Fruit fly (Drosophila melanogaster) whole organism, embryonic: ENCODE results near the gene CG32436.
A peak's percentile ranks its signal among the peaks of the same experiment; 100 is the strongest.

Experiments
- ATbp ChIP-seq: fragments of 200-800 bp; sonication (Bioruptor generic); optimal IDR thresholded peaks from 2 replicates; lab custom pipeline; 2017; ENCODE audit warnings: missing biosample characterization, mild to moderate bottlenecking, missing genetic modification characterization, missing genetic modification reagents
- Antp ChIP-seq: fragments of 200-800 bp; sonication (Bioruptor generic); optimal IDR thresholded peaks from 3 replicates; lab custom pipeline; 2016; ENCODE audit warnings: missing biosample characterization, missing genetic modification characterization
- Atf3 ChIP-seq: fragments of 200-800 bp; sonication (Bioruptor generic); optimal IDR thresholded peaks from 3 replicates; lab custom pipeline; 2016; ENCODE audit warnings: missing biosample characterization, missing genetic modification characterization
- CG11560 ChIP-seq: fragments of 200-800 bp; sonication (Bioruptor generic); IDR thresholded peaks from 3 replicates; pipeline ENCODE4 v1.3.6; 2022; ENCODE audit warnings: missing biosample characterization, missing genetic modification characterization
- CG13287 ChIP-seq: fragments of 200-800 bp; sonication (Bioruptor generic); IDR thresholded peaks from 2 replicates; pipeline ENCODE4 v1.3.6; 2022; ENCODE audit warnings: missing biosample characterization, missing genetic modification characterization; ENCODE audit not compliant: partially characterized antibody
- CG14710 ChIP-seq: fragments of 200-800 bp; sonication (Bioruptor generic); optimal IDR thresholded peaks from 3 replicates; lab custom pipeline; 2019; ENCODE audit warnings: missing biosample characterization, mild to moderate bottlenecking, missing genetic modification characterization, moderate library complexity
- CG15073 ChIP-seq: fragments of 200-800 bp; sonication (Bioruptor generic); optimal IDR thresholded peaks from 2 replicates; lab custom pipeline; 2016; ENCODE audit warnings: missing biosample characterization, missing genetic modification characterization
- CG16779 ChIP-seq: fragments of 200-800 bp; sonication (Bioruptor generic); IDR thresholded peaks from 2 replicates; pipeline ENCODE4 v1.3.6; 2022; ENCODE audit warnings: missing biosample characterization, missing genetic modification characterization
- CG17568 ChIP-seq: fragments of 200-800 bp; sonication (Bioruptor generic); optimal IDR thresholded peaks from 2 replicates; lab custom pipeline; 2018; ENCODE audit warnings: missing biosample characterization, mild to moderate bottlenecking, missing genetic modification characterization, moderate library complexity
- CG17912 ChIP-seq: fragments of 200-800 bp; sonication (Bioruptor generic); optimal IDR thresholded peaks from 2 replicates; lab custom pipeline; 2018; ENCODE audit warnings: missing biosample characterization, mild to moderate bottlenecking, missing genetic modification characterization
- CG31224 ChIP-seq: fragments of 200-800 bp; sonication (Bioruptor generic); IDR thresholded peaks from 2 replicates; pipeline ENCODE4 v1.3.6; 2022; ENCODE audit warnings: missing biosample characterization, missing genetic modification characterization
- CG34422 ChIP-seq: fragments of 200-800 bp; sonication (Bioruptor generic); IDR thresholded peaks from 3 replicates; pipeline ENCODE4 v1.3.6; 2022; ENCODE audit warnings: missing biosample characterization, missing genetic modification characterization
- CG3838 ChIP-seq: fragments of 200-800 bp; sonication (Bioruptor generic); optimal IDR thresholded peaks from 3 replicates; lab custom pipeline; 2016; ENCODE audit warnings: missing biosample characterization, missing genetic modification characterization
- CG4730 ChIP-seq: fragments of 200-800 bp; sonication (Bioruptor generic); IDR thresholded peaks from 2 replicates; pipeline ENCODE4 v1.3.6; 2022; ENCODE audit warnings: missing biosample characterization, missing genetic modification characterization
- CG4820 ChIP-seq: fragments of 200-800 bp; sonication (Bioruptor generic); optimal IDR thresholded peaks from 3 replicates; lab custom pipeline; 2016; ENCODE audit warnings: missing biosample characterization, missing genetic modification characterization
- CG5245 ChIP-seq: fragments of 200-800 bp; sonication (Bioruptor generic); optimal IDR thresholded peaks from 3 replicates; lab custom pipeline; 2016; ENCODE audit warnings: missing biosample characterization, missing genetic modification characterization
- CG6765 ChIP-seq: fragments of 200-800 bp; sonication (Bioruptor generic); optimal IDR thresholded peaks from 3 replicates; lab custom pipeline; 2017; ENCODE audit warnings: missing biosample characterization, mild to moderate bottlenecking, missing genetic modification characterization
- CG6791 ChIP-seq: fragments of 200-800 bp; sonication (Bioruptor generic); IDR thresholded peaks from 3 replicates; pipeline ENCODE4 v1.3.6; 2022; ENCODE audit warnings: missing biosample characterization, missing genetic modification characterization; ENCODE audit not compliant: partially characterized antibody
- CG8290 ChIP-seq, 3 experiments: fragments of 200-800 bp; sonication (Bioruptor generic); optimal IDR thresholded peaks; 2 replicates each; lab custom pipeline; 2016 to 2019; ENCODE audit warnings: missing biosample characterization in 3 of 3, missing genetic modification characterization in 3 of 3, mild to moderate bottlenecking in 2 of 3, moderate library complexity in 1 of 3
- CG9797 ChIP-seq: fragments of 200-800 bp; sonication (Bioruptor generic); optimal IDR thresholded peaks from 3 replicates; lab custom pipeline; 2018; ENCODE audit warnings: missing biosample characterization, mild to moderate bottlenecking, missing genetic modification characterization
- CoRest ChIP-seq: fragments of 200-800 bp; sonication (Bioruptor generic); optimal IDR thresholded peaks from 3 replicates; lab custom pipeline; 2018; ENCODE audit warnings: missing biosample characterization, mild to moderate bottlenecking, missing genetic modification characterization, moderate library complexity
- Dll ChIP-seq: fragments of 200-800 bp; sonication (Bioruptor generic); IDR thresholded peaks from 4 replicates; pipeline ENCODE4 v1.3.6; 2022; ENCODE audit warnings: missing biosample characterization, missing genetic modification characterization; ENCODE audit not compliant: partially characterized antibody
- Ets65A ChIP-seq: fragments of 200-800 bp; sonication (Bioruptor generic); peaks from one replicate; lab custom pipeline; 2016; ENCODE audit warnings: missing biosample characterization, missing genetic modification characterization
- Gug ChIP-seq: fragments of 200-800 bp; sonication (Bioruptor generic); IDR thresholded peaks from 4 replicates; pipeline ENCODE4 v1.3.6; 2022; ENCODE audit warnings: missing biosample characterization, missing genetic modification characterization
- NC2β ChIP-seq: fragments of 200-800 bp; sonication (Bioruptor generic); optimal IDR thresholded peaks from 2 replicates; lab custom pipeline; 2016; ENCODE audit warnings: missing biosample characterization, missing genetic modification characterization
- Nf-YB ChIP-seq: fragments of 200-800 bp; sonication (Bioruptor generic); optimal IDR thresholded peaks from 3 replicates; lab custom pipeline; 2019; ENCODE audit warnings: missing biosample characterization, mild to moderate bottlenecking, missing genetic modification characterization, moderate library complexity
- Pdp1 ChIP-seq, 2 experiments: fragments of 200-800 bp; sonication (Bioruptor generic); optimal IDR thresholded peaks; 3 replicates each; lab custom pipeline; 2016; ENCODE audit warnings: missing biosample characterization in 2 of 2, missing genetic modification characterization in 2 of 2, mild to moderate bottlenecking in 1 of 2, moderate library complexity in 1 of 2
- ac ChIP-seq: fragments of 200-800 bp; sonication (Bioruptor generic); optimal IDR thresholded peaks from 3 replicates; lab custom pipeline; 2017; ENCODE audit warnings: missing biosample characterization, mild to moderate bottlenecking, missing genetic modification characterization
- al ChIP-seq: fragments of 200-800 bp; sonication (Bioruptor generic); IDR thresholded peaks from 2 replicates; pipeline ENCODE4 v1.3.6; 2022; ENCODE audit warnings: missing biosample characterization, missing genetic modification characterization
- bab2 ChIP-seq: fragments of 200-800 bp; sonication (Bioruptor generic); optimal IDR thresholded peaks from 2 replicates; lab custom pipeline; 2016; ENCODE audit warnings: missing biosample characterization, missing genetic modification characterization
- caup ChIP-seq: fragments of 200-800 bp; sonication (Bioruptor generic); optimal IDR thresholded peaks from 3 replicates; lab custom pipeline; 2017; ENCODE audit warnings: missing biosample characterization, mild to moderate bottlenecking, missing genetic modification characterization, moderate library complexity; ENCODE audit not compliant: severe bottlenecking
- ci ChIP-seq: fragments of 200-800 bp; sonication (Bioruptor generic); IDR thresholded peaks from 3 replicates; pipeline ENCODE4 v1.3.6; 2022; ENCODE audit warnings: missing biosample characterization, missing genetic modification characterization
- fd102C ChIP-seq: fragments of 200-800 bp; sonication (Bioruptor generic); optimal IDR thresholded peaks from 2 replicates; lab custom pipeline; 2018; ENCODE audit warnings: missing biosample characterization, mild to moderate bottlenecking, missing genetic modification characterization, moderate library complexity
- fd64A ChIP-seq: fragments of 200-800 bp; sonication (Bioruptor generic); optimal IDR thresholded peaks from 3 replicates; lab custom pipeline; 2018; ENCODE audit warnings: missing biosample characterization, mild to moderate bottlenecking, missing genetic modification characterization
- gce ChIP-seq: fragments of 200-800 bp; sonication (Bioruptor generic); IDR thresholded peaks from 3 replicates; pipeline ENCODE4 v1.3.6; 2022; ENCODE audit warnings: missing biosample characterization, missing genetic modification characterization
- ind ChIP-seq: fragments of 200-800 bp; sonication (Bioruptor generic); optimal IDR thresholded peaks from 3 replicates; lab custom pipeline; 2016; ENCODE audit warnings: missing biosample characterization, missing genetic modification characterization
- lab ChIP-seq: fragments of 200-800 bp; sonication (Bioruptor generic); optimal IDR thresholded peaks from 3 replicates; lab custom pipeline; 2017; ENCODE audit warnings: missing biosample characterization, missing genetic modification characterization, mild to moderate bottlenecking, moderate library complexity, missing genetic modification reagents
- lilli ChIP-seq: fragments of 200-800 bp; sonication (Bioruptor generic); optimal IDR thresholded peaks from 3 replicates; lab custom pipeline; 2016; ENCODE audit warnings: missing biosample characterization, missing genetic modification characterization
- maf-S ChIP-seq: fragments of 200-800 bp; sonication (Bioruptor generic); optimal IDR thresholded peaks from 2 replicates; lab custom pipeline; 2016; ENCODE audit warnings: missing biosample characterization, missing genetic modification characterization
- odd ChIP-seq: fragments of 200-800 bp; sonication (Bioruptor generic); optimal IDR thresholded peaks from 2 replicates; lab custom pipeline; 2017; ENCODE audit warnings: missing biosample characterization, mild to moderate bottlenecking, missing genetic modification characterization
- pros ChIP-seq: fragments of 200-800 bp; sonication (Bioruptor generic); optimal IDR thresholded peaks from 3 replicates; lab custom pipeline; 2019; ENCODE audit warnings: missing biosample characterization, mild to moderate bottlenecking, missing genetic modification characterization, moderate library complexity
- pum ChIP-seq: fragments of 200-800 bp; sonication (Bioruptor generic); optimal IDR thresholded peaks from 2 replicates; lab custom pipeline; 2016; ENCODE audit warnings: missing biosample characterization, missing genetic modification characterization
- pzg ChIP-seq: fragments of 200-800 bp; sonication (Bioruptor generic); optimal IDR thresholded peaks from 3 replicates; lab custom pipeline; 2018; ENCODE audit warnings: missing biosample characterization, mild to moderate bottlenecking, missing genetic modification characterization, moderate library complexity
- repo ChIP-seq: fragments of 200-800 bp; sonication (Bioruptor generic); optimal IDR thresholded peaks from 2 replicates; lab custom pipeline; 2016; ENCODE audit warnings: missing biosample characterization, missing genetic modification characterization
- tin ChIP-seq: fragments of 200-800 bp; sonication (Bioruptor generic); optimal IDR thresholded peaks from 3 replicates; lab custom pipeline; 2016; ENCODE audit warnings: missing biosample characterization, missing genetic modification characterization
- tup ChIP-seq: fragments of 200-800 bp; sonication (Bioruptor generic); optimal IDR thresholded peaks from 2 replicates; lab custom pipeline; 2016; ENCODE audit warnings: missing biosample characterization, mild to moderate bottlenecking, missing genetic modification characterization, moderate library complexity
- unpg ChIP-seq: fragments of 200-800 bp; sonication (Bioruptor generic); optimal IDR thresholded peaks from 3 replicates; lab custom pipeline; 2018; ENCODE audit warnings: missing biosample characterization, mild to moderate bottlenecking, missing genetic modification characterization, moderate library complexity
- vfl ChIP-seq: fragments of 200-800 bp; sonication (Bioruptor generic); optimal IDR thresholded peaks from 2 replicates; lab custom pipeline; 2016; ENCODE audit warnings: missing biosample characterization, missing genetic modification characterization
- vnd ChIP-seq: fragments of 200-800 bp; sonication (Bioruptor generic); IDR thresholded peaks from 3 replicates; pipeline ENCODE4 v1.3.6; 2022; ENCODE audit warnings: missing biosample characterization, missing genetic modification characterization; ENCODE audit not compliant: partially characterized antibody

Gene CG32436

dm6 chr3L:21347197-21347831 is 3.5 kb downstream of the CG32436 start (continued):
- no peak for TF ChIP-seq repo (GFP tag; lab: Kevin White, UChicago)
- TF ChIP-seq Ets65A (GFP tag; lab: Kevin White, UChicago), result peak; percentile 96
- TF ChIP-seq ci (GFP tag; lab: Robert Waterston, UW), result peak; percentile 59; the same call in 2 of the 3 replicates
- TF ChIP-seq CG6765, result no peak
- TF ChIP-seq Antp, result peak; percentile 60
- TF ChIP-seq ind (GFP tag; lab: Kevin White, UChicago), result peak; percentile 52
- no peak for TF ChIP-seq tup (GFP tag; lab: Kevin White, UChicago)
- TF ChIP-seq CG16779, result no peak
- no peak for TF ChIP-seq CG8290 (GFP tag; optimal IDR thresholded peaks at IDR 0.05; lab: Kevin White, UChicago)
- TF ChIP-seq CG8290 (tag; optimal IDR thresholded peaks at IDR 0.05; lab: Kevin White, UChicago), result peak in 1 of 2 experiments; percentile 68
- TF ChIP-seq CG17568 (GFP tag; lab: Kevin White, UChicago), result no peak
- TF ChIP-seq odd, result peak; percentile 16
- TF ChIP-seq CG3838 (GFP tag; lab: Kevin White, UChicago), result no peak
- TF ChIP-seq ATbp, result peak; percentile 47
- no peak for TF ChIP-seq Gug (GFP tag; lab: Robert Waterston, UW)
- no peak for TF ChIP-seq pzg
- peak; percentile 46 for TF ChIP-seq tin (GFP tag; lab: Kevin White, UChicago)
- TF ChIP-seq Dll, result no peak
- no peak for TF ChIP-seq CG4730 (GFP tag; lab: Robert Waterston, UW)
- no peak for TF ChIP-seq ac (GFP tag; lab: Kevin White, UChicago)
- peak; percentile 52 for TF ChIP-seq unpg (GFP tag; lab: Kevin White, UChicago)
- no peak for TF ChIP-seq CG11560
- no peak for TF ChIP-seq Nf-YB (GFP tag; lab: Kevin White, UChicago)
- TF ChIP-seq CG13287 (GFP tag; lab: Robert Waterston, UW), result no peak
- TF ChIP-seq vnd (GFP tag; lab: Robert Waterston, UW), result no peak
- peak; percentile 11 for TF ChIP-seq CoRest (tag; lab: Kevin White, UChicago)
- no peak for TF ChIP-seq al (GFP tag; lab: Robert Waterston, UW)
- peak; percentile 5 for TF ChIP-seq fd102C (GFP tag; lab: Kevin White, UChicago)
- peak; percentile 50 for TF ChIP-seq pum (GFP tag; lab: Kevin White, UChicago)
- TF ChIP-seq CG9797 (GFP tag; lab: Kevin White, UChicago), result no peak
- no peak for TF ChIP-seq pros
- no peak for TF ChIP-seq caup (GFP tag; lab: Kevin White, UChicago)
- peak in 1 of 2 experiments; percentile 24 for TF ChIP-seq Pdp1 (GFP tag; optimal IDR thresholded peaks at IDR 0.05; lab: Kevin White, UChicago)
- TF ChIP-seq maf-S (GFP tag; lab: Kevin White, UChicago), result no peak
- peak; percentile 42 for TF ChIP-seq lab (GFP tag; lab: Kevin White, UChicago)
- TF ChIP-seq CG6791, result no peak
- no peak for TF ChIP-seq CG15073 (GFP tag; lab: Kevin White, UChicago)
- no peak for TF ChIP-seq CG31224 (GFP tag; lab: Robert Waterston, UW)
- TF ChIP-seq CG34422 (GFP tag; lab: Robert Waterston, UW), result 0 out of 3 replicates have a peak, but pooled peaks have one; percentile 30
- TF ChIP-seq vfl (GFP tag; lab: Kevin White, UChicago), result peak; percentile 6
- TF ChIP-seq CG17912 (GFP tag; lab: Kevin White, UChicago), result no peak
- peak; percentile 47 for TF ChIP-seq CG4820
- TF ChIP-seq lilli (GFP tag; lab: Kevin White, UChicago), result peak; percentile 42
- TF ChIP-seq gce, result no peak
- TF ChIP-seq CG5245 (GFP tag; lab: Kevin White, UChicago), result peak; percentile 25
- TF ChIP-seq Atf3 (GFP tag; lab: Kevin White, UChicago), result peak; percentile 24
- TF ChIP-seq CG14710, result peak; percentile 40
- no peak for TF ChIP-seq NC2β (GFP tag; lab: Kevin White, UChicago)
- peak; percentile 30 for TF ChIP-seq bab2 (GFP tag; lab: Kevin White, UChicago)
- no peak for TF ChIP-seq fd64A (GFP tag; lab: Kevin White, UChicago)
